Fruit fly (Drosophila melanogaster): ENCODE measurements around the gene cana.

DNA sequence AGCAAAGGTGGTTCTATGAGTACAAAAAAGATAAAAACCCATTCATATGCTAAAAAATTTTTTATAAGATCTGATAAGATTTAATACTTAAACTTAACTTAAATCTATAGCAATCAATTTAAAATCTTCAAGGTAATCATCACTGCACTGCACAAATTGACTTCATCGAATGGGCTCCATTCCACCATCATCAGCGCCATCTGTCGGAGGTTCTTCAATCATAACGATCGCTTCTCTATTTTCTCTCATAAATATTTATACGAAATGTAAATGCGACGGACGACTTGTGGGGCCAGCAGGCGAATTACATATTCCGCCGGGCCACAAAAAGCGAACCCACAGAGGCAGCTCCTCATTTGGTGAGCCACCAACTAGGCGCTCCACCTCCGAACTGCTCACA lies 48.9 kb downstream of the cana start:
- TF ChIP-seq Hr78 (GFP tag; optimal IDR thresholded peaks at IDR 0.05) (no peak), jim (GFP tag; optimal IDR thresholded peaks at IDR 0.05) (no peak), Mio (GFP tag; optimal IDR thresholded peaks at IDR 0.05) (no peak), psq (GFP tag; optimal IDR thresholded peaks at IDR 0.05) (no peak), OdsH (GFP tag; optimal IDR thresholded peaks at IDR 0.05) (no peak), Myc (optimal IDR thresholded peaks at IDR 0.05) (no peak), Rel (GFP tag; optimal IDR thresholded peaks at IDR 0.05) (no peak), Rel (tag; optimal IDR thresholded peaks at IDR 0.05) (no peak), rgr (GFP tag; optimal IDR thresholded peaks at IDR 0.05) (no peak), CG9705 (GFP tag; optimal IDR thresholded peaks at IDR 0.05) (no peak)

All from whole organism, wandering third instar larva.